Fruit fly (Drosophila melanogaster) whole organism, prepupa: ENCODE data around the gene mthl1.

Experiments
- CG11294 ChIP-seq: fragments of 200-800 bp; sonication (Bioruptor generic); IDR thresholded peaks from 2 replicates; pipeline ENCODE4 v1.3.6; 2022; ENCODE audit warnings: missing biosample characterization, missing genetic modification characterization
- CG15336 ChIP-seq: fragments of 200-800 bp; sonication (Bioruptor generic); IDR thresholded peaks from 2 replicates; pipeline ENCODE4 v1.3.6; 2022; ENCODE audit warnings: missing biosample characterization, missing genetic modification characterization
- CG4318 ChIP-seq: fragments of 200-800 bp; sonication (Bioruptor generic); optimal IDR thresholded peaks from 3 replicates; lab custom pipeline; 2017; ENCODE audit warnings: missing biosample characterization, mild to moderate bottlenecking, missing genetic modification characterization
- CG8119 ChIP-seq: fragments of 200-800 bp; sonication (Bioruptor generic); IDR thresholded peaks from 3 replicates; pipeline ENCODE4 v1.3.6; 2022; ENCODE audit warnings: missing biosample characterization, missing genetic modification characterization
- Ets96B ChIP-seq: fragments of 200-800 bp; optimal IDR thresholded peaks from 2 replicates; lab custom pipeline; 2019; ENCODE audit warnings: missing biosample characterization, mild to moderate bottlenecking, missing genetic modification characterization, moderate library complexity
- Gug ChIP-seq: fragments of 200-800 bp; sonication (Bioruptor generic); IDR thresholded peaks from 2 replicates; pipeline ENCODE4 v1.3.6; 2022; ENCODE audit warnings: missing biosample characterization, missing genetic modification characterization
- Hr38 ChIP-seq: sonication (Bioruptor generic); optimal IDR thresholded peaks from 2 replicates; lab custom pipeline; 2016; ENCODE audit warnings: missing biosample characterization, missing genetic modification characterization
- Lpt ChIP-seq: fragments of 200-800 bp; sonication (Bioruptor generic); optimal IDR thresholded peaks from 3 replicates; lab custom pipeline; 2016; ENCODE audit warnings: missing biosample characterization, missing genetic modification characterization
- OdsH ChIP-seq: fragments of 200-800 bp; sonication (Bioruptor generic); optimal IDR thresholded peaks from 3 replicates; lab custom pipeline; 2016; ENCODE audit warnings: missing biosample characterization, missing genetic modification characterization
- cyc ChIP-seq: fragments of 200-800 bp; sonication (Bioruptor generic); optimal IDR thresholded peaks from 3 replicates; lab custom pipeline; 2016; ENCODE audit warnings: missing biosample characterization, missing genetic modification characterization
- pdm3 ChIP-seq: fragments of 200-800 bp; sonication (Bioruptor generic); optimal IDR thresholded peaks from 3 replicates; lab custom pipeline; 2016; ENCODE audit warnings: missing biosample characterization, missing genetic modification characterization

DNA sequence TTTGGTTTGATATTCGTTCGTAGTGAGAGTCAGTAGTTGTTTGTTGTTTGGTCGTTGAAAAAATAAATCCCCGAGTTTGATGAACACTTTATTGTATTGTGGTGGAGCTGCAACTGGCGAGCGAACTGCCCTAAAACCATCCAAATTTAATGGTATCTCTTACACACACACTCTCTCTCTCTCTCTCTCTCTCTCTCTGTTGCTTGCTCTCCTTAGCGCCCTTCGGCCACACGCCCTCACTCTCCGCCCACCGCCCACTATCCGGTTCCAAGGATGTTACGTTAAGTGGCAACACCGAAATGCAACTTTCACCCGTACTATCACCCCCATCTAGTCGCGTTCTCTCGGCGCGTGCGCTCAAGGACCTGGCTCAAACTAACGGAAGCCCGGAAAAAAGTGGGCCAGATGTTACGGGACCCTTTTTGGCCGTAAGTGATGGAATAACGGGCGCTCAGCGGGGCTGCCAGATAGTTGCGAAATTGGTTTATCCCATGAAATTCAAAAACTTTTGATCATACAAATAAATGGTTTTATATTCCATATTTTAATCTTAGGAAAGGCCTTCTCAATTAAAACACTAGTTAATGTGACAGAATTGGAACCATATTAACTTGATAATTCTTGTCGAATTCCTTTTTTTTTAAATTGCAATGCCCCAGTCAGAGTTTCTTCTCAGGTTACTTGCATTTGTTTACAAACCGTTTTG lies 46.8 kb downstream of the mthl1 start:
- no peak for TF ChIP-seq Ets96B (tag; lab: Kevin White, UChicago)
- TF ChIP-seq CG8119, result no peak
- no peak for TF ChIP-seq Gug
- no peak for TF ChIP-seq CG4318 (GFP tag; lab: Kevin White, UChicago)
- TF ChIP-seq Hr38, result no peak
- no peak for TF ChIP-seq OdsH
- TF ChIP-seq Lpt (GFP tag; lab: Kevin White, UChicago), result no peak
- TF ChIP-seq cyc (GFP tag; lab: Kevin White, UChicago), result no peak
- TF ChIP-seq CG15336, result no peak
- TF ChIP-seq CG11294, result no peak
- TF ChIP-seq pdm3 (GFP tag; lab: Kevin White, UChicago), result no peak
